Fruit fly (Drosophila melanogaster): ENCODE results near the gene Pa1.

- TF ChIP-seq h (optimal IDR thresholded peaks at IDR 0.05), result no peak
- no peak for TF ChIP-seq Sin3A (optimal IDR thresholded peaks at IDR 0.05)
- no peak for TF ChIP-seq ttk (optimal IDR thresholded peaks at IDR 0.05)
These were observed 45.2 kb downstream of the Pa1 start for dm6 chrX:11404247-11404646.

Measured in Kc167 (cell line).